Worm (Caenorhabditis elegans) whole organism, early embryonic: ENCODE results near the gene F59A7.7.

Experiments
- B0310.2 ChIP-seq: sonication (generic microtip); optimal IDR thresholded peaks from 2 replicates; lab custom pipeline; 2016; ENCODE audit warnings: mild to moderate bottlenecking, missing genetic modification characterization, missing compliant biosample characterization
- F13C5.2 ChIP-seq: sonication (generic microtip); optimal IDR thresholded peaks from 2 replicates; lab custom pipeline; 2017; ENCODE audit warnings: mild to moderate bottlenecking, missing genetic modification characterization, inconsistent platforms, missing compliant biosample characterization
- aly-1 ChIP-seq: sonication (generic microtip); optimal IDR thresholded peaks from 2 replicates; lab custom pipeline; 2016; ENCODE audit warnings: missing genetic modification characterization, missing compliant biosample characterization
- ama-1 ChIP-seq: fragments of 150-350 bp; optimal IDR thresholded peaks from 2 replicates; lab custom pipeline; 2014
- ceh-13 ChIP-seq: fragments of 200-800 bp; sonication (Bioruptor generic); optimal IDR thresholded peaks from 2 replicates; lab custom pipeline; 2018; ENCODE audit warnings: mild to moderate bottlenecking, missing genetic modification characterization, missing compliant biosample characterization
- ceh-36 ChIP-seq: sonication (generic microtip); optimal IDR thresholded peaks from 2 replicates; lab custom pipeline; 2016; ENCODE audit warnings: missing genetic modification characterization, inconsistent platforms, missing compliant biosample characterization
- ets-7 ChIP-seq: sonication (generic microtip); optimal IDR thresholded peaks from 2 replicates; lab custom pipeline; 2016; ENCODE audit warnings: missing genotype, missing genetic modification characterization, missing compliant biosample characterization
- flt-1 ChIP-seq: fragments of 200-800 bp; sonication (Bioruptor generic); IDR thresholded peaks from 2 replicates; pipeline ENCODE4 v1.3.6; 2022; ENCODE audit warnings: missing genetic modification characterization, missing compliant biosample characterization
- hmbx-1 ChIP-seq: sonication (generic microtip); optimal IDR thresholded peaks from 2 replicates; lab custom pipeline; 2016; ENCODE audit warnings: mild to moderate bottlenecking, missing genetic modification characterization, missing compliant biosample characterization
- hmg-4 ChIP-seq: fragments of 200-800 bp; sonication (Bioruptor generic); optimal IDR thresholded peaks from 2 replicates; lab custom pipeline; 2018; ENCODE audit warnings: mild to moderate bottlenecking, missing genetic modification characterization, missing compliant biosample characterization
- hnd-1 ChIP-seq: sonication (generic microtip); optimal IDR thresholded peaks from 2 replicates; lab custom pipeline; 2016; ENCODE audit warnings: missing genetic modification characterization, missing compliant biosample characterization
- pes-1 ChIP-seq: fragments of 200-800 bp; sonication (Bioruptor generic); IDR thresholded peaks from 2 replicates; pipeline ENCODE4 v1.3.6; 2022; ENCODE audit warnings: missing genetic modification reagents, missing genetic modification characterization, missing compliant biosample characterization
- scrt-1 ChIP-seq: fragments of 200-800 bp; sonication (Bioruptor generic); IDR thresholded peaks from 2 replicates; pipeline ENCODE4 v1.3.6; 2022; ENCODE audit warnings: missing genetic modification characterization, missing compliant biosample characterization
- sea-1 ChIP-seq: fragments of 200-800 bp; sonication (Bioruptor generic); conservative IDR thresholded peaks from 2 replicates; pipeline ENCODE4 v1.3.6; 2022; ENCODE audit warnings: missing genetic modification characterization, missing compliant biosample characterization
- tbx-11 ChIP-seq: fragments of 200-800 bp; sonication (Bioruptor generic); IDR thresholded peaks from 2 replicates; pipeline ENCODE4 v1.3.6; 2022; ENCODE audit warnings: missing genetic modification characterization, missing compliant biosample characterization
- tbx-37 ChIP-seq: fragments of 200-800 bp; sonication (Bioruptor generic); conservative IDR thresholded peaks from 2 replicates; pipeline ENCODE4 v1.3.6; 2022; ENCODE audit warnings: missing genetic modification reagents, missing genetic modification characterization, missing compliant biosample characterization
- tra-4 ChIP-seq: sonication (generic microtip); optimal IDR thresholded peaks from 2 replicates; lab custom pipeline; 2017; ENCODE audit warnings: missing genetic modification characterization, missing compliant biosample characterization

F59A7.7 gene

DNA sequence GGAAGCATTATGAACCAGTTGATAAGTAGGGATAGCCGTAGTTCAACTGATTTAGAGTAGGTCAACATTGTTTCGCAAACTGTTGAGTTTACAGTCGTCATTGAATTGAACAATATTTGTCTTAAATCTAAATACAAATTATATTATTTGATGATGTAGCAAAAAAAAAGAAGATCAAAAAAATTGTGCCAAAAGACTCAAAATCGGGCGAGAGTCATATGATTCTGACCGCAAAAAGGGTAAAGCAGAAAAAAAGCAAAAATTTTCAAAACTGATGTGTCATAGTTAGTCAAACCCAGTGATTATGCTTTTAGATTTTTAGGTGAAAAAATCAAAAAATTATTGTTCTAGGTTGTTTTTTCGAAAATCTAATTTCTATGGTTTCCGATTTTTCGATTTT is 15.9 kb downstream of the F59A7.7 start, which contains the start of gene srab-13:
srab-13 (minus strand) TSS at position 101 of the 400 bp plus-strand sequence.
- TF ChIP-seq ceh-13 (no peak), tra-4 (tag; lab: Kevin White, UChicago) (no peak), B0310.2 (tag; lab: Kevin White, UChicago) (no peak), flt-1 (GFP tag; lab: Robert Waterston, UW) (no peak), scrt-1 (GFP tag; lab: Robert Waterston, UW) (no peak), ets-7 (tag; lab: Kevin White, UChicago) (no peak), aly-1 (tag; lab: Kevin White, UChicago) (no peak), hmbx-1 (no peak), sea-1 (GFP tag; lab: Robert Waterston, UW) (no peak), pes-1 (GFP tag; lab: Robert Waterston, UW) (no peak), hmg-4 (GFP tag; lab: Kevin White, UChicago) (no peak), tbx-37 (no peak), F13C5.2 (tag; lab: Kevin White, UChicago) (no peak), hnd-1 (tag; lab: Kevin White, UChicago) (no peak), tbx-11 (GFP tag; lab: Robert Waterston, UW) (no peak), ceh-36 (tag; lab: Kevin White, UChicago) (no peak), ama-1 (lab: Kevin White, UChicago) (no peak)

DNA sequence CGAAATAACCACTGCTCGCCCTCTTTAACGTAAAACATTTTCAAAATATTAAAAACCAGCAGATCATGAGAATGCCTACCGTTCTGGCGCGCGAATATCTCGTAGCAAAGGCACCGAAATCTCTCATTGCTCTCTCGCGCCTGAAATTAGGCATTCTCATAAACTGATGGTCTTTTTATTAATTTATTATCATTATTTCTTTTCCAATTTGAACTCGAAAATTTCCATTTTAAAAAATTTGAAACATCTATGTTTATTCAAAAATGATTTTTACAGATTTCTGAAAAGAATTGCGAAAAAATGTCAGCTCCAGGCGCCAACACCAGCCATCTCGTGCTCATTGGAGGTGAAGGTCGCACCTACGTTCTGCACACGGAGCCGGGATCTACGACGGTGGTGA is 18.0 kb downstream of the F59A7.7 start, which contains the start of gene F59A7.12:
F59A7.12 (plus strand) TSS at position 301 of the 400 bp plus-strand sequence.
- no peak for TF ChIP-seq flt-1 (GFP tag; lab: Robert Waterston, UW)
- TF ChIP-seq hmbx-1, result no peak
- no peak for TF ChIP-seq ceh-13
- TF ChIP-seq aly-1 (tag; lab: Kevin White, UChicago), result no peak
- TF ChIP-seq ama-1 (lab: Kevin White, UChicago), result no peak
- TF ChIP-seq tbx-11 (GFP tag; lab: Robert Waterston, UW), result no peak
- TF ChIP-seq hmg-4 (GFP tag; lab: Kevin White, UChicago), result no peak
- TF ChIP-seq ceh-36 (tag; lab: Kevin White, UChicago), result no peak
- no peak for TF ChIP-seq pes-1 (GFP tag; lab: Robert Waterston, UW)
- TF ChIP-seq tra-4 (tag; lab: Kevin White, UChicago), result no peak
- no peak for TF ChIP-seq B0310.2 (tag; lab: Kevin White, UChicago)
- TF ChIP-seq tbx-37, result no peak
- no peak for TF ChIP-seq ets-7 (tag; lab: Kevin White, UChicago)
- no peak for TF ChIP-seq sea-1 (GFP tag; lab: Robert Waterston, UW)
- no peak for TF ChIP-seq hnd-1 (tag; lab: Kevin White, UChicago)
- no peak for TF ChIP-seq F13C5.2 (tag; lab: Kevin White, UChicago)
- TF ChIP-seq scrt-1 (GFP tag; lab: Robert Waterston, UW), result no peak

- no peak for TF ChIP-seq hmbx-1
- no peak for TF ChIP-seq scrt-1 (GFP tag; lab: Robert Waterston, UW)
- no peak for TF ChIP-seq tbx-11 (GFP tag; lab: Robert Waterston, UW)
- TF ChIP-seq sea-1 (GFP tag; lab: Robert Waterston, UW), result no peak
- TF ChIP-seq flt-1 (GFP tag; lab: Robert Waterston, UW), result no peak
- no peak for TF ChIP-seq ets-7 (tag; lab: Kevin White, UChicago)
- no peak for TF ChIP-seq pes-1 (GFP tag; lab: Robert Waterston, UW)
- TF ChIP-seq F13C5.2 (tag; lab: Kevin White, UChicago), result no peak
These were observed 18.8 kb downstream of the F59A7.7 start for ce11 chrV:2030661-2031060.

DNA sequence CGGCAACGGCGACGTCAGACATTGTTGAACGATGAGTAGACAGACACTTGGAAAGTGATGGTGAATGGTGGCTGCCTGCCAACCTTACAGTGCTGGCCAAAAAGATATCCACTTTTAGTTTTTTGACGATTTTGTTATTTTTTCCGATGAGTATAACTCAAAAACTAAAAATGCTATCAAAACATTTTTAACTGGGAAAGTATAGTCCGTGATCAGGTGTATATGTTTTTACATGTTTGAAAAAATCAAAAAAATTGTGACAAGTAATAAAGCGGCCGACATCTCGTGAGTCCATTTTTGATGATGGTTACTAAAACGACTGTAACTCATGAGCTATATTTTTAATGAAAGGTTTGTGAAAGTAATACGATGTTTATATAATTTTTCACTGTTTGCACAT is 19.6 kb downstream of the F59A7.7 start, which contains the start of gene hil-6:
hil-6 (minus strand) TSS at position 101 of the 400 bp plus-strand sequence.
- no peak for TF ChIP-seq tra-4 (tag; lab: Kevin White, UChicago)
- TF ChIP-seq tbx-11 (GFP tag; lab: Robert Waterston, UW), result no peak
- TF ChIP-seq pes-1 (GFP tag; lab: Robert Waterston, UW), result no peak
- no peak for TF ChIP-seq ama-1 (lab: Kevin White, UChicago)
- TF ChIP-seq flt-1 (GFP tag; lab: Robert Waterston, UW), result no peak
- no peak for TF ChIP-seq ceh-13
- TF ChIP-seq sea-1 (GFP tag; lab: Robert Waterston, UW), result no peak
- no peak for TF ChIP-seq B0310.2 (tag; lab: Kevin White, UChicago)
- TF ChIP-seq ets-7 (tag; lab: Kevin White, UChicago), result no peak
- no peak for TF ChIP-seq ceh-36 (tag; lab: Kevin White, UChicago)
- no peak for TF ChIP-seq scrt-1 (GFP tag; lab: Robert Waterston, UW)
- TF ChIP-seq aly-1 (tag; lab: Kevin White, UChicago), result no peak
- TF ChIP-seq hnd-1 (tag; lab: Kevin White, UChicago), result no peak
- TF ChIP-seq hmg-4 (GFP tag; lab: Kevin White, UChicago), result no peak
- TF ChIP-seq F13C5.2 (tag; lab: Kevin White, UChicago), result no peak
- TF ChIP-seq tbx-37, result no peak
- TF ChIP-seq hmbx-1, result no peak

ce11 chrV:2035545-2035944 is 23.7 kb downstream of the F59A7.7 start, which contains the start of gene srab-23:
Gene srab-23 (minus strand): TSS chrV:2035645.
- TF ChIP-seq sea-1 (GFP tag; lab: Robert Waterston, UW), result no peak
- TF ChIP-seq hnd-1 (tag; lab: Kevin White, UChicago), result no peak
- TF ChIP-seq tbx-37, result no peak
- TF ChIP-seq pes-1 (GFP tag; lab: Robert Waterston, UW), result no peak
- no peak for TF ChIP-seq tra-4 (tag; lab: Kevin White, UChicago)
- no peak for TF ChIP-seq ama-1 (lab: Kevin White, UChicago)

DNA sequence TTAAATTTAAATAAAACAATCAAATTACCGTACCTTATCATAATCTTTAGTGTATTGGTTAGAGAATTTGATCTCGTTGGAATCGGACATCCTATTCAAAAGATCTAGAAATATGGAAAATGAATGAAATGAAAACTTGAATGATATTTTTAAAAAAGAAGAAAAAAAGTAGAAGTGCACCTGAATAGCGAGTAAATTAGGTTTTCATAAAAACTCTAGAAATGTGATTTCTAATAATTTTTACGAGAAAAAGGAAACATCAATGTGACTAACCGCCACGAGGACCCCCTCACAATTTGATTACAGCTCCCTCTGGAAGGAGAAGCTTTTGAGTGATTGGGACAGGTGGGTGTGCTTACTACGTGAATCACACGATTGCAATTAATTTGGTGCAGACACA is 34.1 kb downstream of the F59A7.7 start, which contains the start of gene Y40B10A.5:
Y40B10A.5 (minus strand) TSS at position 101 of the 400 bp plus-strand sequence.
- TF ChIP-seq tbx-11 (GFP tag; lab: Robert Waterston, UW) (no peak), aly-1 (tag; lab: Kevin White, UChicago) (no peak), ceh-13 (no peak), hmg-4 (GFP tag; lab: Kevin White, UChicago) (no peak), ceh-36 (tag; lab: Kevin White, UChicago) (no peak), hnd-1 (tag; lab: Kevin White, UChicago) (no peak)

ce11 chrV:2050136-2050535 is 38.3 kb downstream of the F59A7.7 start, which contains the start of gene comt-4:
Gene comt-4 (minus strand): TSS chrV:2050185.
- no peak for TF ChIP-seq sea-1 (GFP tag; lab: Robert Waterston, UW)
- no peak for TF ChIP-seq tbx-37
- TF ChIP-seq tra-4 (tag; lab: Kevin White, UChicago), result no peak
